Worm (Caenorhabditis elegans) whole organism, mixed stage, embryonic: ENCODE measurements around the gene F54H12.10.

Experiments
- mab-5 ChIP-seq: fragments of 150-350 bp; optimal IDR thresholded peaks from 2 replicates; lab custom pipeline; 2014; ENCODE audit warnings: missing biosample characterization, missing genetic modification characterization
- nhr-12 ChIP-seq: fragments of 150-350 bp; optimal IDR thresholded peaks from 2 replicates; lab custom pipeline; 2014; ENCODE audit warnings: missing biosample characterization, missing genetic modification characterization

- TF ChIP-seq nhr-12 (no peak), mab-5 (tag; lab: Kevin White, UChicago) (no peak)
These were observed 47.2 kb downstream of the F54H12.10 start, which contains the start of gene ZK688.7 for ce11 chrIII:7911621-7912020.
